Fruit fly (Drosophila melanogaster): ENCODE measurements around the gene sov.

sov gene

dm6 chrX:6794190-6794589, 38.1 kb downstream of the sov start (continued):
- TF ChIP-seq CG7786 (GFP tag; optimal IDR thresholded peaks at IDR 0.05) (peak; percentile 80), CG7745 (tag; optimal IDR thresholded peaks at IDR 0.05) (no peak), CG10543 (GFP tag; optimal IDR thresholded peaks at IDR 0.05) (no peak), Dp (GFP tag; optimal IDR thresholded peaks at IDR 0.05) (no peak), hth (optimal IDR thresholded peaks at IDR 0.05) (no peak), Gsc (GFP tag; IDR thresholded peaks at IDR 0.05) (peak; percentile 40; the same call in 1 of the 2 replicates), Ssrp (tag; optimal IDR thresholded peaks at IDR 0.05) (peak; percentile 71), CG10565 (GFP tag; optimal IDR thresholded peaks at IDR 0.05) (peak; percentile 49), sna (GFP tag; IDR thresholded peaks at IDR 0.05; ENCODE audit: partially characterized antibody) (no peak), CG12769 (tag; optimal IDR thresholded peaks at IDR 0.05) (peak; percentile 93), C15 (GFP tag; IDR thresholded peaks at IDR 0.05) (peak; percentile 48; the same call in 1 of the 3 replicates), eyg (GFP tag; optimal IDR thresholded peaks at IDR 0.05) (peak; percentile 67), Hr3 (GFP tag; optimal IDR thresholded peaks at IDR 0.05) (peak; percentile 65), CG4617 (GFP tag; optimal IDR thresholded peaks at IDR 0.05; ENCODE audit: borderline replicate concordance) (peak; percentile 51), Lim3 (GFP tag; IDR thresholded peaks at IDR 0.05) (peak; percentile 54; the same call in 1 of the 2 replicates), ham (GFP tag; IDR thresholded peaks at IDR 0.05) (peak; percentile 65; the same call in 1 of the 2 replicates), repo (GFP tag; optimal IDR thresholded peaks at IDR 0.05) (peak; percentile 78), slp2 (GFP tag; optimal IDR thresholded peaks at IDR 0.05) (peak; percentile 76), Gug (GFP tag; IDR thresholded peaks at IDR 0.05) (peak; percentile 83), CG6654 (GFP tag; optimal IDR thresholded peaks at IDR 0.05) (peak; percentile 46), disco-r (GFP tag; optimal IDR thresholded peaks at IDR 0.05) (peak; percentile 78), fd3F (GFP tag; optimal IDR thresholded peaks at IDR 0.05) (peak; percentile 77), CG31224 (GFP tag; IDR thresholded peaks at IDR 0.05) (peak; percentile 77), stwl (tag; optimal IDR thresholded peaks at IDR 0.05) (no peak), gsb-n (tag; optimal IDR thresholded peaks at IDR 0.05) (peak; percentile 52), CG13123 (GFP tag; optimal IDR thresholded peaks at IDR 0.05) (peak; percentile 64), NC2β (GFP tag; optimal IDR thresholded peaks at IDR 0.05) (peak; percentile 64), Hsf (GFP tag; optimal IDR thresholded peaks at IDR 0.05) (peak; percentile 83), jumu (GFP tag; optimal IDR thresholded peaks at IDR 0.05) (peak; percentile 50), Hr51 (GFP tag; optimal IDR thresholded peaks at IDR 0.05) (peak; percentile 75 to 89), CG8944 (GFP tag; optimal IDR thresholded peaks at IDR 0.05) (peak; percentile 76), da (GFP tag; optimal IDR thresholded peaks at IDR 0.05) (peak; percentile 31), CG8478 (optimal IDR thresholded peaks at IDR 0.05) (no peak), nmo (GFP tag; optimal IDR thresholded peaks at IDR 0.05) (peak; percentile 79), Fer1 (GFP tag; optimal IDR thresholded peaks at IDR 0.05) (peak; percentile 71), unc-4 (GFP tag; IDR thresholded peaks at IDR 0.05; ENCODE audit: partially characterized antibody) (no peak), CG17186 (GFP tag; optimal IDR thresholded peaks at IDR 0.05) (peak; percentile 15), twi (tag; optimal IDR thresholded peaks at IDR 0.05) (no peak), kay (GFP tag; optimal IDR thresholded peaks at IDR 0.05) (peak; percentile 20), sens (GFP tag) (peak; percentile 95), CG3163 (GFP tag; optimal IDR thresholded peaks at IDR 0.05) (peak; percentile 41), ci (GFP tag; IDR thresholded peaks at IDR 0.05) (peak; percentile 91), CG13624 (GFP tag; optimal IDR thresholded peaks at IDR 0.05) (peak; percentile 81), Atf-2 (GFP tag; optimal IDR thresholded peaks at IDR 0.05) (peak; percentile 79), ap (GFP tag; IDR thresholded peaks at IDR 0.05) (peak; percentile 86), PHDP (tag; optimal IDR thresholded peaks at IDR 0.05) (peak; percentile 84), BtbVII (GFP tag; optimal IDR thresholded peaks at IDR 0.05) (peak; percentile 72), ttk (GFP tag; IDR thresholded peaks at IDR 0.05) (peak; percentile 84), Antp (GFP tag; optimal IDR thresholded peaks at IDR 0.05) (peak; percentile 76), Sin3A (optimal IDR thresholded peaks at IDR 0.05) (no peak), sens-2 (GFP tag; IDR thresholded peaks at IDR 0.05) (peak; percentile 75), Hmx (GFP tag; optimal IDR thresholded peaks at IDR 0.05) (no peak), CG5953 (GFP tag; IDR thresholded peaks at IDR 0.05) (peak; percentile 90)
